Worm (Caenorhabditis elegans): ENCODE measurements around the gene srh-89.

DNA sequence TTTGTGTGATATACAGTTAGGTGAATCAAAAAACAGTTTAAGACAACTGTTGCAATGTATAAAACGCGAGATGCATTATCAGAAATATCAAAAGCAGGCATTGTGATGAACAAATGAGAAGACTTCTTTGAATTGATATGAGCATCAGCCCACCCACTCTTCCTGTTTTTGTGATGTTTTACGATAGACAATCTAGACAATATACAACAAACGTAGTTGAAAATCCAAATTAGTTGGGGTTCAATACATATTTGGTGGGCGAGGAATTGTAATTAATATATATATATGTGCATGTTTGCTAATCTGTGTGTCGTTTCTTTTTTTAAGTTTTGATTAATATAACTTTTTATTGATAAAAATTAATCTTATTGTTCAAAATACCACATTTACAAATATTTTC is 8.2 kb upstream of the srh-89 start, which contains the start of gene str-28:
- TF ChIP-seq lin-15B (tag; optimal IDR thresholded peaks at IDR 0.05), result no peak
- TF ChIP-seq lin-39 (tag; optimal IDR thresholded peaks at IDR 0.05), result no peak

Data from whole organism, L3 larva.